Fruit fly (Drosophila melanogaster): Measurements from ENCODE around the gene CG11756.
A peak's percentile ranks its signal among the peaks of the same experiment; 100 is the strongest.

Gene CG11756

dm6 chrX:11338047-11338747 lies 9.7 kb upstream of the CG11756 start (continued):
- TF ChIP-seq CG31441 (GFP tag; IDR thresholded peaks at IDR 0.05) (no peak), CG14667 (GFP tag; IDR thresholded peaks at IDR 0.05) (peak; percentile 36; the same call in 1 of the 2 replicates), mam (GFP tag; optimal IDR thresholded peaks at IDR 0.05) (peak; percentile 62), Myb (GFP tag; optimal IDR thresholded peaks at IDR 0.05) (peak; percentile 39), CG15479 (GFP tag; optimal IDR thresholded peaks at IDR 0.05) (no peak), CG10267 (tag; optimal IDR thresholded peaks at IDR 0.05) (peak; percentile 73), schlank (tag; optimal IDR thresholded peaks at IDR 0.05) (no peak), Scr (GFP tag; IDR thresholded peaks at IDR 0.05; ENCODE audit: partially characterized antibody) (no peak), Hmr (GFP tag; optimal IDR thresholded peaks at IDR 0.05) (peak; percentile 0), Sry-δ (GFP tag; optimal IDR thresholded peaks at IDR 0.05) (peak; percentile 26), cad (GFP tag; optimal IDR thresholded peaks at IDR 0.05) (no peak), fd64A (GFP tag; optimal IDR thresholded peaks at IDR 0.05) (no peak), Doc2 (GFP tag; IDR thresholded peaks at IDR 0.05) (no peak), BtbVII (GFP tag; optimal IDR thresholded peaks at IDR 0.05) (peak; percentile 58), CG6689 (GFP tag; IDR thresholded peaks at IDR 0.05) (peak; percentile 74), CG14860 (GFP tag; IDR thresholded peaks at IDR 0.05; ENCODE audit: partially characterized antibody) (no peak), Chrac-16 (GFP tag; optimal IDR thresholded peaks at IDR 0.05) (peak; percentile 59), CG8765 (GFP tag; IDR thresholded peaks at IDR 0.05) (no peak), B-H1 (GFP tag; IDR thresholded peaks at IDR 0.05) (no peak), fru (optimal IDR thresholded peaks at IDR 0.05) (no peak), klu (GFP tag; IDR thresholded peaks at IDR 0.05) (0 out of 2 replicates have a peak, but pooled peaks have one; percentile 16), bcd (GFP tag; optimal IDR thresholded peaks at IDR 0.05) (peak; percentile 69), bigmax (GFP tag; optimal IDR thresholded peaks at IDR 0.05) (no peak), CG7357 (GFP tag; IDR thresholded peaks at IDR 0.05) (peak; percentile 58), E2f2 (GFP tag; IDR thresholded peaks at IDR 0.05) (no peak; the same call in 1 of the 2 replicates), en (GFP tag; optimal IDR thresholded peaks at IDR 0.05) (peak; percentile 74), Hsf (GFP tag; optimal IDR thresholded peaks at IDR 0.05) (peak; percentile 73), tna (GFP tag; IDR thresholded peaks at IDR 0.05; ENCODE audit: partially characterized antibody) (no peak), CG11696 (GFP tag; IDR thresholded peaks at IDR 0.05) (no peak), CG6854 (GFP tag; optimal IDR thresholded peaks at IDR 0.05) (peak; percentile 27), dmrt11E (tag; optimal IDR thresholded peaks at IDR 0.05) (peak; percentile 70), HLHmδ (GFP tag; optimal IDR thresholded peaks at IDR 0.05) (no peak), CG32532 (GFP tag; IDR thresholded peaks at IDR 0.05) (peak; percentile 54; the same call in 1 of the 2 replicates), unc-4 (GFP tag; IDR thresholded peaks at IDR 0.05; ENCODE audit: partially characterized antibody) (no peak), CG6683 (GFP tag; optimal IDR thresholded peaks at IDR 0.05) (peak; percentile 37), pita (GFP tag; optimal IDR thresholded peaks at IDR 0.05) (no peak), CG18619 (GFP tag; optimal IDR thresholded peaks at IDR 0.05) (peak; percentile 69), rib (GFP tag; IDR thresholded peaks at IDR 0.05) (no peak), CG10654 (GFP tag; optimal IDR thresholded peaks at IDR 0.05) (peak; percentile 41), CG18262 (tag; optimal IDR thresholded peaks at IDR 0.05) (peak; percentile 78), chinmo (GFP tag; IDR thresholded peaks at IDR 0.05; ENCODE audit: partially characterized antibody) (peak; percentile 78; the same call in 2 of the 4 replicates), CG15601 (tag; optimal IDR thresholded peaks at IDR 0.05) (peak; percentile 68), CG1647 (GFP tag; optimal IDR thresholded peaks at IDR 0.05) (peak; percentile 8), wor (GFP tag; IDR thresholded peaks at IDR 0.05) (0 out of 2 replicates have a peak, but pooled peaks have one; percentile 28), CG8388 (GFP tag; optimal IDR thresholded peaks at IDR 0.05) (peak; percentile 72), CG6791 (GFP tag; IDR thresholded peaks at IDR 0.05; ENCODE audit: partially characterized antibody) (no peak), aop (GFP tag; IDR thresholded peaks at IDR 0.05) (no peak), Hand (GFP tag; optimal IDR thresholded peaks at IDR 0.05) (peak; percentile 45), nerfin-2 (GFP tag; IDR thresholded peaks at IDR 0.05; ENCODE audit: partially characterized antibody) (no peak)
